Worm (Caenorhabditis elegans) whole organism, L3 larva: ENCODE data around the gene sid-2.

Experiments
- aly-2 ChIP-seq: fragments of 150-350 bp; optimal IDR thresholded peaks from 2 replicates; lab custom pipeline; 2014; ENCODE audit warnings: missing biosample characterization, missing genetic modification characterization
- ceh-82 ChIP-seq: fragments of 150-350 bp; optimal IDR thresholded peaks from 2 replicates; lab custom pipeline; 2014; ENCODE audit warnings: missing biosample characterization, missing genetic modification characterization
- daf-12 ChIP-seq: fragments of 150-350 bp; optimal IDR thresholded peaks from 2 replicates; lab custom pipeline; 2014; ENCODE audit warnings: missing biosample characterization, missing genetic modification reagents, missing genetic modification characterization
- nhr-11 ChIP-seq: fragments of 150-350 bp; optimal IDR thresholded peaks from 2 replicates; lab custom pipeline; 2014; ENCODE audit warnings: missing biosample characterization, missing genetic modification characterization
- nhr-12 ChIP-seq: fragments of 150-350 bp; optimal IDR thresholded peaks from 2 replicates; lab custom pipeline; 2014; ENCODE audit warnings: missing biosample characterization, missing genetic modification characterization
- nhr-237 ChIP-seq: fragments of 150-350 bp; optimal IDR thresholded peaks from 2 replicates; lab custom pipeline; 2014; ENCODE audit warnings: missing biosample characterization, missing genetic modification characterization
- nhr-77 ChIP-seq: fragments of 150-350 bp; optimal IDR thresholded peaks from 2 replicates; lab custom pipeline; 2014; ENCODE audit warnings: missing biosample characterization, missing genetic modification characterization
- skn-1 ChIP-seq: fragments of 150-350 bp; optimal IDR thresholded peaks from 2 replicates; lab custom pipeline; 2014; ENCODE audit warnings: missing biosample characterization, missing genetic modification characterization

DNA sequence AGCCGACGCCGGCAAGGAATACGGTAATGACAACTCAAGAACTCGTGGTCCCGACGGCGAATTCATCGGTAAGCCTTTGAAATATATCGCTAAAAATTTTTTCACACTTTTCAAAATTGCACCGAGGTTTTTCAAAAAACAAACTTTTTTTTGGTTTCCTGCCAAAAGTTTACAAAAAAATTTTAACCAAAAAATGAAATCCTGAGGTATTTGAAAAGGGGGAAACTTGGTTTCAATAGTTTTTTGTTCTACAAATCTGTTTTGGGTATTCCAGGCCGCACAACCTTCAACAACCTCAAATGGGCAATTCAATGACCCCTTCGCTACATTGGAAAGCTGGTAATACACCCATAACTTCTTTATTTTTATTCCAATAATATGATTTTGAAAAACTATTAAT is 2.8 kb downstream of the sid-2 start:
- TF ChIP-seq daf-12 (tag; lab: Kevin White, UChicago) (no peak), aly-2 (tag; lab: Kevin White, UChicago) (no peak), nhr-11 (tag; lab: Kevin White, UChicago) (no peak), nhr-237 (no peak), nhr-77 (tag; lab: Kevin White, UChicago) (no peak), nhr-12 (no peak), ceh-82 (tag; lab: Kevin White, UChicago) (no peak), skn-1 (tag; lab: Kevin White, UChicago) (no peak)
